Fruit fly (Drosophila melanogaster) whole organism, prepupa: ENCODE results near the gene GILT3.
A peak's percentile ranks its signal among the peaks of the same experiment; 100 is the strongest.

ENCODE experiments used
- Blimp-1 ChIP-seq: fragments of 200-800 bp; sonication (Bioruptor generic); optimal IDR thresholded peaks from 3 replicates; lab custom pipeline; 2017; ENCODE audit warnings: missing biosample characterization, missing genetic modification characterization, mild to moderate bottlenecking, moderate library complexity, missing genetic modification reagents
- CG11294 ChIP-seq: fragments of 200-800 bp; sonication (Bioruptor generic); IDR thresholded peaks from 2 replicates; pipeline ENCODE4 v1.3.6; 2022; ENCODE audit warnings: missing biosample characterization, missing genetic modification characterization
- CG11762 ChIP-seq: fragments of 200-800 bp; sonication (Bioruptor generic); optimal IDR thresholded peaks from 3 replicates; lab custom pipeline; 2016; ENCODE audit warnings: missing biosample characterization, missing genetic modification characterization; ENCODE audit not compliant: insufficient read depth
- CG31627 ChIP-seq: fragments of 200-800 bp; sonication (Bioruptor generic); optimal IDR thresholded peaks from 3 replicates; lab custom pipeline; 2016; ENCODE audit warnings: missing biosample characterization, missing genetic modification characterization
- CG3919 ChIP-seq: fragments of 200-800 bp; sonication (Bioruptor generic); optimal IDR thresholded peaks from 3 replicates; lab custom pipeline; 2016; ENCODE audit warnings: missing biosample characterization, missing genetic modification characterization
- CG6163 ChIP-seq: fragments of 200-800 bp; sonication (Bioruptor generic); IDR thresholded peaks from 3 replicates; pipeline ENCODE4 v1.3.6; 2022; ENCODE audit warnings: missing biosample characterization, missing genetic modification characterization
- CG7368 ChIP-seq: fragments of 200-800 bp; sonication (Bioruptor generic); optimal IDR thresholded peaks from 3 replicates; lab custom pipeline; 2016; ENCODE audit warnings: missing biosample characterization, missing genetic modification characterization
- CG8319 ChIP-seq: fragments of 200-800 bp; sonication (Bioruptor generic); optimal IDR thresholded peaks from 3 replicates; lab custom pipeline; 2016; ENCODE audit warnings: missing biosample characterization, missing genetic modification characterization
- CG8632 ChIP-seq: fragments of 200-800 bp; sonication (Bioruptor generic); optimal IDR thresholded peaks from 3 replicates; lab custom pipeline; 2016; ENCODE audit warnings: missing biosample characterization, missing genetic modification characterization
- Eip75B ChIP-seq: fragments of 200-800 bp; sonication (Bioruptor generic); optimal IDR thresholded peaks from 3 replicates; lab custom pipeline; 2016; ENCODE audit warnings: missing biosample characterization, missing genetic modification characterization
- Eip78C ChIP-seq: fragments of 200-800 bp; sonication (Bioruptor generic); peaks from one replicate; lab custom pipeline; 2016; ENCODE audit warnings: missing biosample characterization, missing genetic modification characterization
- Ets21C ChIP-seq: fragments of 200-800 bp; sonication (Bioruptor generic); optimal IDR thresholded peaks from 3 replicates; lab custom pipeline; 2016; ENCODE audit warnings: missing biosample characterization, missing genetic modification characterization
- Hr39 ChIP-seq: fragments of 200-800 bp; sonication (Bioruptor generic); optimal IDR thresholded peaks from 2 replicates; lab custom pipeline; 2016; ENCODE audit warnings: missing biosample characterization, missing genetic modification characterization
- Met ChIP-seq: fragments of 200-800 bp; sonication (Bioruptor generic); optimal IDR thresholded peaks from 3 replicates; lab custom pipeline; 2016; ENCODE audit warnings: missing biosample characterization, missing genetic modification characterization
- Sox102F ChIP-seq: fragments of 200-800 bp; sonication (Bioruptor generic); optimal IDR thresholded peaks from 2 replicates; lab custom pipeline; 2016; ENCODE audit warnings: missing biosample characterization, mild to moderate bottlenecking, missing genetic modification characterization
- Sox14 ChIP-seq: fragments of 200-800 bp; sonication (Bioruptor generic); optimal IDR thresholded peaks from 3 replicates; lab custom pipeline; 2016; ENCODE audit warnings: missing biosample characterization, missing genetic modification characterization
- cyc ChIP-seq: fragments of 200-800 bp; sonication (Bioruptor generic); optimal IDR thresholded peaks from 3 replicates; lab custom pipeline; 2016; ENCODE audit warnings: missing biosample characterization, missing genetic modification characterization
- fd59A ChIP-seq: fragments of 200-800 bp; sonication (Bioruptor generic); optimal IDR thresholded peaks from 2 replicates; lab custom pipeline; 2017; ENCODE audit warnings: missing biosample characterization, mild to moderate bottlenecking, missing genetic modification characterization, missing genetic modification reagents
- fd85E ChIP-seq: fragments of 200-800 bp; sonication (Bioruptor generic); optimal IDR thresholded peaks from 3 replicates; lab custom pipeline; 2016; ENCODE audit warnings: missing biosample characterization, missing genetic modification characterization
- fkh ChIP-seq: fragments of 200-800 bp; sonication (Bioruptor generic); optimal IDR thresholded peaks from 3 replicates; lab custom pipeline; 2017; ENCODE audit warnings: missing biosample characterization, mild to moderate bottlenecking, missing genetic modification characterization, moderate library complexity
- lz ChIP-seq: fragments of 200-800 bp; sonication (Bioruptor generic); optimal IDR thresholded peaks from 3 replicates; lab custom pipeline; 2016; ENCODE audit warnings: missing biosample characterization, missing genetic modification characterization
- pdm3 ChIP-seq: fragments of 200-800 bp; sonication (Bioruptor generic); optimal IDR thresholded peaks from 3 replicates; lab custom pipeline; 2016; ENCODE audit warnings: missing biosample characterization, missing genetic modification characterization
- salr ChIP-seq, 2 experiments: fragments of 200-800 bp; sonication (Bioruptor generic); optimal IDR thresholded peaks; 3 replicates each; lab custom pipeline; 2016 to 2018; ENCODE audit warnings: missing biosample characterization in 2 of 2, missing genetic modification characterization in 2 of 2, mild to moderate bottlenecking in 1 of 2
- spab ChIP-seq: fragments of 200-800 bp; sonication (Bioruptor generic); optimal IDR thresholded peaks from 2 replicates; lab custom pipeline; 2017; ENCODE audit warnings: missing biosample characterization, mild to moderate bottlenecking, missing genetic modification characterization, missing genetic modification reagents
- ss ChIP-seq, 2 experiments: fragments of 200-800 bp; sonication (Bioruptor generic); optimal IDR thresholded peaks; 2 replicates in 1 of 2; 3 replicates in 1 of 2; lab custom pipeline; 2017 to 2018; ENCODE audit warnings: mild to moderate bottlenecking in 2 of 2, missing biosample characterization in 2 of 2, missing genetic modification characterization in 2 of 2, moderate library complexity in 1 of 2
- svp ChIP-seq: fragments of 200-800 bp; sonication (Bioruptor generic); peaks from one replicate; lab custom pipeline; 2016; ENCODE audit warnings: missing biosample characterization, missing genetic modification characterization
- topi ChIP-seq: fragments of 200-800 bp; sonication (Bioruptor generic); optimal IDR thresholded peaks from 3 replicates; lab custom pipeline; 2016; ENCODE audit warnings: missing biosample characterization, missing genetic modification characterization
- vri ChIP-seq: fragments of 200-800 bp; sonication (Bioruptor generic); optimal IDR thresholded peaks from 3 replicates; lab custom pipeline; 2016; ENCODE audit warnings: missing biosample characterization, mild to moderate bottlenecking, missing genetic modification characterization

GILT3 gene

DNA sequence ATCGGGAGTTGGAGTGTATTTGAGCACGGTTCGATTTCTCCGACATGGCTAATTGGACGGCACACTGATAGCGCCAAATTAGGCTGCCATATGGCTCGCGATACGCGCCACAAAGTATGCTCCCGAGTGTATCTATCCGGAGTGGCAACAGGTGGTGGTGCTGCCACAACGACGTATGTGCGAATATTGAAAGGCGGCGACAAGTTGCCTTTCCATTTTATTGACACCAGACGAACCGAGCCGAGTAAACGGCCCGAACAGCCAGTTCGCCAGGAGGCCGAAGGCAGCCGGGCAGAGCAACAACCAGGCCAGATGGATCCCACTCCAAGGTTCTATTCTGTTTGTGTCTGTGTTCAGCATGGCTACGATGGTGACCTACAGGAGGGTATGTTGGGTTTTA is 21.7 kb downstream of the GILT3 start, which contains the start of gene prt:
TSS of gene prt (minus strand) at position 193 of the 400 bp plus-strand sequence.
- TF ChIP-seq CG7368 (GFP tag; lab: Kevin White, UChicago) (no peak), lz (GFP tag; lab: Kevin White, UChicago) (no peak), Ets21C (GFP tag; lab: Kevin White, UChicago) (no peak), pdm3 (GFP tag; lab: Kevin White, UChicago) (no peak)
- TF ChIP-seq, all 60 proteins: peak for 0

DNA sequence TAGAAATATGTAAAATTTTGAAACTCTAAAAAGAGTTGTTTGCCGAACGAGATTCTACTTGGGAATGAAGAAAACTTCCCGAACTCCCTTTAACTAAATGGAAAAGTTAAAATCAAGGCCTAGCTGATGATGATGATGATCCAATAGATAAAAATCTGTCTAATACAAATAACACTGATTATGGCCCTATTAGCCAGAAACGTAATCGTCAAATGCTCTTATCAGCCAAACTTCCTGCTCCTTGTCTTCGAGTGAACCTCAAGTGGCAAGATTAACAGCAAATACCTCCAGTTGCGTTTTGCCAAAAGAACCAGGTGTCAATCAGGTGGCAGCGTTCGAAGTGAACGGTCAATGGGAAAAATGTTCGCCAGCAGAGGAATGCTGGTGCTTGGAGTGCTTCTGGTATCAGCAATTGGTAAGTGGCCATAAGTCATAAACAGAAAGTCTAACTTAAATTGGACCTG is 23.2 kb downstream of the GILT3 start, which contains the start of the genes CG31468 and Gba1a:
TSS of gene CG31468 (minus strand) at position 51 of the 464 bp plus-strand sequence.
TSS of gene Gba1a (plus strand) at position 318 of the 464 bp plus-strand sequence.
- TF ChIP-seq vri (GFP tag; lab: Kevin White, UChicago) (peak; percentile 82), Eip78C (GFP tag; lab: Kevin White, UChicago) (no peak)

DNA sequence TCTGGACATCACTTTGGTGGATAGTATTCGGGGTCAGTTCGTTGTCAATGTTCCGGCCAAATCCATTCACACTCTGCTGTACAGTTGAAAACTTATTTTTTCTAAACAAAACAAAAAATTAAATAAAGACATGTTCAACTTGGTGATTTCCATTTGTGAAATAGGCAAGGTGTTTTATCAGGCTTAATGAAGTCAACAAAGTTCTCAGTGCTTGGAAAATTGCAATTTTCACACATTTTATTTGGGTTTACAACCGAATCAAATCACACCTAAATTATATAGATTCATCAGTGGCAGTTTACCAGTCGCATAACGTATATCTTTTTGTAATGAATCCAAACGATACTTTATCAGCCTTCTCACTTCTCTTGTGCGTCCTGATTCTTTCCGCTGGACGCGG is 25.3 kb downstream of the GILT3 start, which contains the start of gene Qsox4:
TSS of gene Qsox4 (plus strand) at position 301 of the 400 bp plus-strand sequence.
- TF ChIP-seq fd59A: no peak
- no peak for TF ChIP-seq pdm3 (GFP tag; lab: Kevin White, UChicago)
- no peak for TF ChIP-seq salr (GFP tag; optimal IDR thresholded peaks at IDR 0.05; lab: Kevin White, UChicago)
- TF ChIP-seq CG8319: no peak
- no peak for TF ChIP-seq CG11762
- no peak for TF ChIP-seq Blimp-1 (GFP tag; lab: Kevin White, UChicago)
- TF ChIP-seq CG3919 (GFP tag; lab: Kevin White, UChicago): no peak
- no peak for TF ChIP-seq spab
- TF ChIP-seq Hr39 (GFP tag; lab: Kevin White, UChicago): no peak
- TF ChIP-seq Eip75B (GFP tag; lab: Kevin White, UChicago): no peak
- no peak for TF ChIP-seq Sox102F
- no peak for TF ChIP-seq Sox14 (GFP tag; lab: Kevin White, UChicago)

DNA sequence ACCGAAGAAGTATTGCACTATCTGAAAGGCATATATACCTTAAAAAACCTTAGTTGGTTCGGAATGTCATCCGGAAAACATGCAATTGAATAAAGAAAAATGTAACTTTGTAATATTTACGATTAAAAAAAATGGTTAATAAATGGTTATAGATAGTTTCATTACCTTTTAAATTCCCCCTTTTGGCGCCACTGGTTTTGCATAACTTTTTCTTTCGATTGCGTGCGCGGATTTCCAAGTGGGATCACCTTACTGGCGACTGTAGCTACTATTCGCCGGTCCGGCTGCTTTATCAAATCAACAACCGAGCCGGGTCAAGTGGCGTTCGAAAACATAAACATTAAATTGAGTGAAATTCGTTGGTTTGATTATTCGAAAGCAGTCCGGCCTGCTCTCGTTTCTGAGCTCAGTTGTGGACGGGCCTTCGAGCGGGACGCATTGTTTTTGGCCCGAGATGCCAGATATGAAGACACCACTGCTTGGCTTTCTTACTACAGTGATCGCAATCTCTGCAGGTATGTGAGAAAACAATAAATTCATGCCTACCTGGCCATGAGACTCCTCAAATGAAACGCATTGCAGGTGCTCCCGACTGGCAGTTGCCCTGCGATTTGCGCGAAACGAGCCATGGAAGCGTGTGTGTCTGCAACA is 27.4 kb downstream of the GILT3 start, which contains the start of gene Gba1b:
TSS of gene Gba1b (plus strand) at position 422 of the 651 bp plus-strand sequence.
- TF ChIP-seq lz (GFP tag; lab: Kevin White, UChicago) (peak; percentile 8), cyc (GFP tag; lab: Kevin White, UChicago) (peak; percentile 20), topi (GFP tag; lab: Kevin White, UChicago) (peak; percentile 32), Hr39 (GFP tag; lab: Kevin White, UChicago) (peak; percentile 16), fd85E (no peak), Sox14 (GFP tag; lab: Kevin White, UChicago) (peak; percentile 15), CG8632 (GFP tag; lab: Kevin White, UChicago) (no peak), Met (GFP tag; lab: Kevin White, UChicago) (peak; percentile 21), Sox102F (peak; percentile 40), ss (GFP tag; optimal IDR thresholded peaks at IDR 0.05; lab: Kevin White, UChicago) (no peak), svp (GFP tag; lab: Kevin White, UChicago) (peak; percentile 96), Eip78C (GFP tag; lab: Kevin White, UChicago) (peak; percentile 83), CG31627 (GFP tag; lab: Kevin White, UChicago) (peak; percentile 29)

DNA sequence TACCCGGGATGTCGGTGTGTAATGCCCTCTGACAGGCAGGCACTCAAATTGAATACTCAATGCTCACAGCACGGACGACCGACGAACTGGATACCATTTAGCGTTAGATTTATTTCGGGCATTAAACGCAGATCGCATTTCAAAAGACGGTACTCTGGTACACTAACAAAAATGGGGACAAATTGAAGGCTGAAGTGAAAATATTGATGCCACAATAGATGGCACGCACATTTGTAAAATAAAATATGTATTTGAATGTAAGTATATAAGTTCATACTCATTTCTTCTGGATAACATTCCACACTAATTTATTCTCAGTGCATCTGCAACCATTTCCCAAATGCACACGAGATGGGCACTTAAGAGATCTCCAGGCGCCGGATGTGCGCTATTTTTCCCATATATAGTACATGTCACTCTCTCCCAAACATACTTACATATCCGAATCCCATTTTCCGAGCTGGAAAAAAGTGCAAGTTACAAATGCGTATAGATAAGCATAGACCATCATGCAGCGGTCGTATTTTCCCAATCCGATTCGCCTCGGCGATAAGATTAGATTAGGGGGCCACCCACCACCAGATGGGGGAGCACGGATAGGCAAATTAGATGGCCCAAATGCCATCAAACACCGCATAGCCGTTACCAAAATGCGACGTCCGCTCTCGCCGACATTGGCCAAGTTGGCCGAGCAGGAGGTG is 32.5 kb downstream of the GILT3 start, which contains the start of gene CG10301:
TSS of gene CG10301 (plus strand) at position 651 of the 701 bp plus-strand sequence.
- TF ChIP-seq svp (GFP tag; lab: Kevin White, UChicago) (peak; percentile 54), Hr39 (GFP tag; lab: Kevin White, UChicago) (no peak), fkh (GFP tag; lab: Kevin White, UChicago) (no peak), CG6163 (GFP tag; lab: Robert Waterston, UW) (0 out of 3 replicates have a peak, but pooled peaks have one; percentile 16), CG11294 (no peak)
